Worm (Caenorhabditis elegans) whole organism, L4/young adult: ENCODE data around the gene F21D9.4.

Experiments
- dao-5 ChIP-seq: sonication (generic microtip); optimal IDR thresholded peaks from 2 replicates; lab custom pipeline; 2016; ENCODE audit warnings: missing genotype, missing genetic modification characterization, moderate library complexity, missing compliant biosample characterization
- him-1 ChIP-seq: sonication (generic microtip); optimal IDR thresholded peaks from 2 replicates; lab custom pipeline; 2016; ENCODE audit warnings: missing genotype, missing genetic modification reagents, missing genetic modification characterization, missing compliant biosample characterization

DNA sequence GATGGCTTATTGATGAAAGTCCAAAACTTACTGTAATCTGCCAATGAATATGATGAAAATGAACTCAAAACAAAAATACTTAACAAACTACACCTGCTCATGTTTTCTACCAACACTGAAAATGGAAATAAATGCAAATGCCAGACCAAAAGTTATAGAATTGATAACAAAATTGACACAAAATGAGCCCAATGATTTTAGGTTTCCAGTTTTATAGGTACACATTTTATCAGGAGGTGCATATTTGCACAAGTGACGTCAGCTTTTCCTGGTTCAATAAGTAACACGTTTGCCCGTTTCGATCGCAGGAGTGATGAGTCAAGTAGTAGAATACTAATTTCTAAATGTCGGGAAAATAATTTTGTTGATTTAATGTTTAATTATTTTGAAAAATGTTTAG lies 43.1 kb downstream of the F21D9.4 start, which contains the start of gene F55C9.6:
- TF ChIP-seq him-1 (tag; lab: Kevin White, UChicago) = no peak
- no peak for TF ChIP-seq dao-5 (tag; lab: Kevin White, UChicago)
